Fruit fly (Drosophila melanogaster): Measurements from ENCODE around the gene Usp8.

The Usp8 gene

DNA sequence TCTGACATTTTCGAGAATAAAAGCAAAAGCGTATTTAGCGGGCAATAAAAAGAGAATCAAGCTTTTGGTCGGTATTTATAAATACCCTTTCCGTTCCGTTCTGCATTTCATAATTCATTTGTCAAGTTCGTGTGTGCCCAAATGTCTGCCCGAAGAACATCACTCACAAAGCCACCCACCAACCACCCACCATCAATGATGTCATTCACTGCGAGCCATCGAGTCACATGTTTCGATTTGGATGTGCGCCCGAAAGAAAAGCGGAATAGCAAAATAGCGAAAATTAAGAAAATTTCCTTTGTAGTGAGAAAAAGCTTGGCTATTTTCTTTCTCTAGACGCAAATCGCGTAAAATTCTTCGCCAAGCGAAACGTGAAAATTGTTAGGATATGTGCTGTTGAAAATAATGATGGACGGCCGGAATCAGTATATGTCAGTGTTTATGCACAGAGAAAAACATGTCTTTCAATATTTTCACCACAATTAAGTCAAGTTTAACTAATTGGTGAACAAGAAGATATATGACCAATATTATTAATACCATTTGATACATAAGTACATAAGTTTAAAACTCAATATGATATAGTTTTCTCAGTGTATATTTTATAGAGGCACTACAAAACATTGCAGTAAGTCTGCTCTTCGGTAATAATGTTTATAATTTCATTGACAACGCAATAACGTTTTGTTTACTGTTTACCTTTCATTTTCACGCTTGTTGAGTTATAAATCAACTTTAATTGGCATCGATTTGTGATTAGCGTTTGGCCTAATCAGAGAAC is 17.2 kb downstream of the Usp8 start:
- TF ChIP-seq rn (GFP tag; IDR thresholded peaks at IDR 0.05) (no peak), Ets98B (GFP tag; IDR thresholded peaks at IDR 0.05) (peak; percentile 31; the same call in 1 of the 2 replicates), CG9948 (tag; optimal IDR thresholded peaks at IDR 0.05) (peak; percentile 20), D1 (tag; optimal IDR thresholded peaks at IDR 0.05) (no peak), CG4496 (GFP tag; IDR thresholded peaks at IDR 0.05) (peak; percentile 58), CG32121 (GFP tag; IDR thresholded peaks at IDR 0.05) (peak; percentile 75), CG12605 (GFP tag; IDR thresholded peaks at IDR 0.05) (0 out of 2 replicates have a peak, but pooled peaks have one; percentile 28)

DNA sequence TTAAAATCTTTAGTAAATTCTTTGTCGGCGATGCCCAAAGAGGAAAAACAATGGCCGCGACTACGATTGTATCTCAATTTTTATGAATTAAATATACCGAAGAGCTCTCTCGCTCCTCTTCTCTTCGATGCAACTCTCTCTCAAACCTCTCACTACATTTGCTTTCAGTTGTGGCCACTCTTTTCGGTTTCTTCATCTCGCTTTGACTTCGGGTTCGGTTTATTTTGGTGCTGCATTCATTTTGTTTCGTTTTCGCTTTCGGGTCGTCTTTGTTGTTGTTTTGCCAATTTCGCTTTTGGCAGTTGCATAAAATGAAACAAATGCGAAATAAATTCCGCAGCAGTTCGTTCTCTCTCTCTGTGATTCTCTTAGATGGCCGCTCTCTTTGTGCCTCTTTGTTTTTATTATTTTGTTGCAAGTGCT is 18.8 kb downstream of the Usp8 start:
- TF ChIP-seq gl (tag; optimal IDR thresholded peaks at IDR 0.05), result peak; percentile 92
- TF ChIP-seq CG14655 (GFP tag; optimal IDR thresholded peaks at IDR 0.05), result peak; percentile 87
- TF ChIP-seq CG8301 (tag; optimal IDR thresholded peaks at IDR 0.05), result peak; percentile 84
- TF ChIP-seq CG8159 (tag; optimal IDR thresholded peaks at IDR 0.05), result peak; percentile 74
- peak; percentile 91 for TF ChIP-seq Pif1A (GFP tag; optimal IDR thresholded peaks at IDR 0.05)
- TF ChIP-seq CG13204 (GFP tag; optimal IDR thresholded peaks at IDR 0.05), result peak; percentile 90
- TF ChIP-seq CG9948 (tag; optimal IDR thresholded peaks at IDR 0.05), result peak; percentile 54
- TF ChIP-seq CG10348 (GFP tag; IDR thresholded peaks at IDR 0.05), result no peak
- peak; percentile 94 for TF ChIP-seq CG4496 (GFP tag; IDR thresholded peaks at IDR 0.05)
- peak; percentile 70 for TF ChIP-seq CG17806 (tag; optimal IDR thresholded peaks at IDR 0.05)
- TF ChIP-seq Snoo (tag; optimal IDR thresholded peaks at IDR 0.05), result peak; percentile 89
- peak; percentile 63; the same call in 1 of the 2 replicates for TF ChIP-seq rn (GFP tag; IDR thresholded peaks at IDR 0.05)
- peak; percentile 75 for TF ChIP-seq CG34367 (tag; optimal IDR thresholded peaks at IDR 0.05)
- peak; percentile 83; the same call in 2 of the 3 replicates for TF ChIP-seq fd96Ca (GFP tag; IDR thresholded peaks at IDR 0.05)
- peak; percentile 97 for TF ChIP-seq Ets98B (GFP tag; IDR thresholded peaks at IDR 0.05)
- TF ChIP-seq D1 (tag; optimal IDR thresholded peaks at IDR 0.05), result no peak
- TF ChIP-seq CG12605 (GFP tag; IDR thresholded peaks at IDR 0.05), result peak; percentile 95
- TF ChIP-seq Pif1B (GFP tag; optimal IDR thresholded peaks at IDR 0.05), result peak; percentile 54
- peak; percentile 74; the same call in 1 of the 2 replicates for TF ChIP-seq CG32121 (GFP tag; IDR thresholded peaks at IDR 0.05)
- peak; percentile 71 for TF ChIP-seq CG15710 (tag; optimal IDR thresholded peaks at IDR 0.05)
- TF ChIP-seq EcR (GFP tag; optimal IDR thresholded peaks at IDR 0.05), result peak; percentile 58

DNA sequence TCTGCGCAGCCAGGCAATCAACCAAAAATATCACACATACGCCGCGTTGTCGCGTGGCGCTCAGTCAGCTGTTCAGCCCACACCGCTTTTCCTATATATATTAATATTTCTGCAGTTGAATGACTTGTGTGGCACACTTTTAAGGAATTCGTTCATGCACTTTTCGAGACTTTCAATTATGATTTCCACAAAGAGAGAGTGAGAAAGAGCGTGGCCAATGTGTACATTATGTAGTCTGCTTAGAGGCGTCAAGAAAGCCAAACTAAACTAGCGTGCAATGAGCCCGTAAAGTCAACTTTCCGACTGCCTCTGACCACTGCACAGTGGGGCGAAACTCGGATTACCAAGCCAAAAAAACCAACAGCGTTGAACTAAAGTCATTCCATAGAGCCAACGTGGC is 20.1 kb downstream of the Usp8 start:
- TF ChIP-seq Snoo (tag; optimal IDR thresholded peaks at IDR 0.05) (no peak), CG12605 (GFP tag; IDR thresholded peaks at IDR 0.05) (no peak), CG4496 (GFP tag; IDR thresholded peaks at IDR 0.05) (peak; percentile 51; the same call in 1 of the 3 replicates), CG17806 (tag; optimal IDR thresholded peaks at IDR 0.05) (no peak), fd96Ca (GFP tag; IDR thresholded peaks at IDR 0.05) (peak; percentile 33; the same call in 1 of the 3 replicates)

DNA sequence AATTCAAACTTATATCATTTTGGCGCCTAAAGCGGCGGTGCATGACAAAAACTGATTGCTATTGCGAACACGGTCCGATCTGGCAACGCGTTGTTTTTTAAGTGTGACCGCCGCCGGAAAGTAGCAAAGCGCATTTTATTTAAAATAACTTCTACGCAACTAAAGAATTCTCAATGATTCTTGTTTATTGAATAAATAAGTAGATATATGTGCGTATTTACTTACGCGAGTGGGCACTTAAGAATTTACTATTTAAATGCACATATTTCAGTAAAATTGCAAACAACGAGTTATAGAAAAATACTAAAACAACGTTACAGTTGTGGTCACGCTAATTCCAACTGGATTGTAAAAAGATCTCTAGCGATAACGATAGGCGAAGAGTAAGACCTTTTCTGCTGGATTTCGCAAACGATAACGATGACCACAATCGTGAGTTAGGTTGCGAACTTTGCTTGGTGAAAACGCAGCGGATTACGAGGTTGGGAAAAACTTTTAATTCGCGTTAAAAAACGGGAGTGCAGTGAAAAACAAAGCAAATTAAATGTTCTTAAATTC is 21.9 kb downstream of the Usp8 start:
- TF ChIP-seq Pif1B (GFP tag; optimal IDR thresholded peaks at IDR 0.05) (peak; percentile 27), fd96Ca (GFP tag; IDR thresholded peaks at IDR 0.05) (no peak), CG12605 (GFP tag; IDR thresholded peaks at IDR 0.05) (no peak), Pif1A (GFP tag; optimal IDR thresholded peaks at IDR 0.05) (peak; percentile 12)

DNA sequence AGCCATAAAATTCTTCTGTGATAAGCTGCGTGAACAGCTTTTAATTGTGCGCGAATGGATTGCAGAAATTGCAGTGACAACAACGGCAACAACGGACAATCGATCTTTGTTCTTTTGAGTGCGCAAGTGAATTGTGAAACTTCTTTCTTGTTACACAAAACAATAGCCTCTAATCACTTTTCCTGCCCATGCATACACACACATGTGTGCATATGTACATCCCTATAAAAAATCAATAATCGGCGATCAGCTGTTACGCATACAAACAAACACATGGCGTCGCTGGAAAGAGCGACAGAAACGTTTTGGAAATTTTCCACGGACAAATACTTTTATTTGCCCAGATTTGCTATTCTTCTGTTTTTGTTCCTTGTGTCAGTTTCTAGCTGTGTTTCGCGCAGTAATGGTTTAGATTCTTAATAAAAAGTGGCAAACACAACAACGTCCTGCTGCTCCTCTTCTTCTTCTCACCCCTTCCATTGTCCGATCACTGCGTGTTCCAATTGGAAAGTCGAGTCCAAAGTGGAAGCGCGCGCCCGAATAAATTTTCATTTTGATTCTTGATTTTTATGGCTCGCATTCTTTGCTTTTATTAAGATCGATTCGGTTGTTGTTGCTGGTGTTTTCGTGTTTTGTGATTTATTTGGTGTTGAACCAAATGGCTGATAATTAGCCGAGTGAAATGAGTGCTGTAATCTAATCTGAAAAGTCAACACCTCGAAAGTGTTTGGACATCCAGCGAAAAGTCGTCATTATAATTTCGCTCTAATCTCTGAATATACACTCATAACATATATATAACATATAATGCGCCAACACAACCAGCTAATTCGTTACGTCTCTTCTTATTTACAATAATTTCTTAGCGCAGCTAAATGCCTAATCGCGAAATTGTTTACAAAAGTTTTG is 22.8 kb downstream of the Usp8 start:
- TF ChIP-seq Snoo (tag; optimal IDR thresholded peaks at IDR 0.05) (no peak), CG14655 (GFP tag; optimal IDR thresholded peaks at IDR 0.05) (no peak), gl (tag; optimal IDR thresholded peaks at IDR 0.05) (no peak), CG9948 (tag; optimal IDR thresholded peaks at IDR 0.05) (no peak)

DNA sequence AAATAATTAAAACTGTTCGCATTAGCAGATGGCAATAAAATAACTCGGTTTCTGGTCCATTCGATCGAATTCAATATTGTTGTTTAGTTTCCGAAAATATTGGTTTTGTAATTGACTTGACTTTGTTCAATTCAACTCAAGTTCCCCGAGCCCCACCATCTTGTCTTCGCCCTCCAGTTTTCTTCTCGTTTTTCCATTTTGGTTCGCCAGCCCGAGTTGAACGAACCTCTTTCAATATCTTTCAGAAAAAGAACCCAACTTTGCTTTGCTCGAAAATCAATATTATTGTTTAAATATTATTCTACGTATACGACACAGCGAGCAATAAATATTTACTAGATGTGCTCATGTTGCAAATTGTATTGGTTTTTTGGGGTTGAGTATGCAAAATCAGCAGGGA is 24.6 kb downstream of the Usp8 start:
- TF ChIP-seq CG9948 (tag; optimal IDR thresholded peaks at IDR 0.05) (no peak), CG12605 (GFP tag; IDR thresholded peaks at IDR 0.05) (no peak), CG10348 (GFP tag; IDR thresholded peaks at IDR 0.05) (no peak), CG8159 (tag; optimal IDR thresholded peaks at IDR 0.05) (no peak), fd96Ca (GFP tag; IDR thresholded peaks at IDR 0.05) (no peak), rn (GFP tag; IDR thresholded peaks at IDR 0.05) (no peak), CG34367 (tag; optimal IDR thresholded peaks at IDR 0.05) (no peak), CG15710 (tag; optimal IDR thresholded peaks at IDR 0.05) (no peak), EcR (GFP tag; optimal IDR thresholded peaks at IDR 0.05) (no peak)
